Worm (Caenorhabditis elegans) whole organism, L1 larva: ENCODE data around the gene rhy-1.

Experiments
- Y116A8C.19 ChIP-seq: sonication (generic microtip); optimal IDR thresholded peaks from 2 replicates; lab custom pipeline; 2016; ENCODE audit warnings: missing compliant biosample characterization, missing genetic modification characterization, borderline replicate concordance
- ama-1 ChIP-seq: fragments of 150-350 bp; optimal IDR thresholded peaks from 2 replicates; lab custom pipeline; 2014
- blmp-1 ChIP-seq: fragments of 150-350 bp; optimal IDR thresholded peaks from 2 replicates; lab custom pipeline; 2014; ENCODE audit warnings: missing biosample characterization, missing genetic modification characterization
- ceh-88 ChIP-seq: fragments of 200-800 bp; sonication (Bioruptor generic); IDR thresholded peaks from 2 replicates; pipeline ENCODE4 v1.3.6; 2022; ENCODE audit warnings: missing genetic modification characterization, missing compliant biosample characterization
- dsc-1 ChIP-seq: sonication (generic microtip); optimal IDR thresholded peaks from 2 replicates; lab custom pipeline; 2016; ENCODE audit warnings: mild to moderate bottlenecking, missing genetic modification characterization, missing compliant biosample characterization
- efl-1 ChIP-seq, 4 experiments: fragments of 150-350 bp; optimal IDR thresholded peaks in 3 of 4; peaks in 1 of 4; 1 replicate in 1 of 4; 2 replicates in 3 of 4; lab custom pipeline; 2014; ENCODE audit warnings: missing biosample characterization in 2 of 4, missing genetic modification characterization in 2 of 4, missing genetic modification reagents in 2 of 4
- elt-2 ChIP-seq: sonication (generic microtip); optimal IDR thresholded peaks from 2 replicates; lab custom pipeline; 2016; ENCODE audit warnings: missing genetic modification characterization, mild to moderate bottlenecking, inconsistent platforms, missing compliant biosample characterization, missing genetic modification reagents
- elt-3 ChIP-seq, 6 experiments: fragments of 150-350 bp in 1 of 6; sonication (generic microtip); optimal IDR thresholded peaks; 2 replicates each; lab custom pipeline; 2017 to 2018; ENCODE audit warnings: missing biosample characterization in 6 of 6, missing genetic modification characterization in 6 of 6, inconsistent platforms in 1 of 6
- ets-5 ChIP-seq: fragments of 200-800 bp; sonication (Bioruptor generic); IDR thresholded peaks from 2 replicates; pipeline ENCODE4 v1.3.6; 2022; ENCODE audit warnings: missing genetic modification characterization, missing compliant biosample characterization
- fkh-10 ChIP-seq: sonication (generic microtip); optimal IDR thresholded peaks from 2 replicates; lab custom pipeline; 2017; ENCODE audit warnings: missing biosample characterization, missing genetic modification reagents, missing genetic modification characterization
- fkh-4 ChIP-seq: sonication (generic microtip); optimal IDR thresholded peaks from 2 replicates; lab custom pipeline; 2016; ENCODE audit warnings: missing compliant biosample characterization, missing genetic modification characterization, borderline replicate concordance
- fkh-8 ChIP-seq: sonication (generic microtip); optimal IDR thresholded peaks from 2 replicates; lab custom pipeline; 2016; ENCODE audit warnings: mild to moderate bottlenecking, missing genetic modification characterization, missing compliant biosample characterization
- fos-1 ChIP-seq: fragments of 150-350 bp; optimal IDR thresholded peaks from 2 replicates; lab custom pipeline; 2014; ENCODE audit warnings: missing biosample characterization, missing genetic modification characterization
- hlh-4 ChIP-seq: sonication (generic microtip); optimal IDR thresholded peaks from 2 replicates; lab custom pipeline; 2016; ENCODE audit warnings: mild to moderate bottlenecking, missing genetic modification characterization, missing compliant biosample characterization
- jun-1 ChIP-seq: fragments of 150-350 bp; optimal IDR thresholded peaks from 2 replicates; lab custom pipeline; 2014; ENCODE audit warnings: missing biosample characterization, missing genetic modification reagents, missing genetic modification characterization
- lin-13 ChIP-seq: fragments of 150-350 bp; optimal IDR thresholded peaks from 2 replicates; lab custom pipeline; 2014; ENCODE audit warnings: missing biosample characterization, missing genetic modification reagents, missing genetic modification characterization
- lin-14 ChIP-seq: fragments of 200-800 bp; sonication (Bioruptor generic); optimal IDR thresholded peaks from 2 replicates; lab custom pipeline; 2018; ENCODE audit warnings: mild to moderate bottlenecking, missing genetic modification characterization, moderate library complexity, missing compliant biosample characterization
- lin-15B ChIP-seq: fragments of 150-350 bp; sonication (generic microtip); optimal IDR thresholded peaks from 3 replicates; lab custom pipeline; 2014; ENCODE audit warnings: missing biosample characterization, missing genetic modification characterization
- lin-35 ChIP-seq, 2 experiments: fragments of 150-350 bp; optimal IDR thresholded peaks; 2 replicates each; lab custom pipeline; 2014; ENCODE audit warnings: missing biosample characterization in 2 of 2, missing genetic modification characterization in 2 of 2, missing genetic modification reagents in 2 of 2
- mab-9 ChIP-seq: fragments of 200-800 bp; sonication (Bioruptor generic); IDR thresholded peaks from 2 replicates; pipeline ENCODE4 v1.3.6; 2022; ENCODE audit warnings: missing genetic modification reagents, missing genetic modification characterization, missing compliant biosample characterization
- mdl-1 ChIP-seq, 2 experiments: fragments of 150-350 bp; optimal IDR thresholded peaks; 2 replicates each; lab custom pipeline; 2014 to 2017; ENCODE audit warnings: missing biosample characterization in 2 of 2, missing genetic modification characterization in 2 of 2, inconsistent platforms in 1 of 2
- nhr-11 ChIP-seq: fragments of 150-350 bp; optimal IDR thresholded peaks from 2 replicates; lab custom pipeline; 2014; ENCODE audit warnings: missing biosample characterization, missing genetic modification characterization
- nhr-12 ChIP-seq: sonication (generic microtip); optimal IDR thresholded peaks from 2 replicates; lab custom pipeline; 2017; ENCODE audit warnings: missing biosample characterization, missing genetic modification characterization
- nhr-19 ChIP-seq: fragments of 200-800 bp; sonication (Bioruptor generic); conservative IDR thresholded peaks from 2 replicates; pipeline ENCODE4 v1.3.6; 2022; ENCODE audit warnings: missing genetic modification characterization, missing compliant biosample characterization
- nhr-237 ChIP-seq: fragments of 150-350 bp; optimal IDR thresholded peaks from 2 replicates; lab custom pipeline; 2014; ENCODE audit warnings: missing biosample characterization, missing genetic modification characterization
- nhr-28 ChIP-seq: fragments of 150-350 bp; optimal IDR thresholded peaks from 2 replicates; lab custom pipeline; 2014; ENCODE audit warnings: missing biosample characterization, missing genetic modification characterization
- nhr-76 ChIP-seq: sonication (generic microtip); optimal IDR thresholded peaks from 2 replicates; lab custom pipeline; 2017; ENCODE audit warnings: missing biosample characterization, missing genetic modification characterization
- nhr-85 ChIP-seq: sonication (generic microtip); peaks from one replicate; lab custom pipeline; 2016; ENCODE audit warnings: missing genetic modification characterization, inconsistent platforms, missing compliant biosample characterization
- snu-23 ChIP-seq: sonication (generic microtip); optimal IDR thresholded peaks from 2 replicates; lab custom pipeline; 2016; ENCODE audit warnings: missing genetic modification characterization, missing compliant biosample characterization
- sptf-1 ChIP-seq: fragments of 150-350 bp; optimal IDR thresholded peaks from 2 replicates; lab custom pipeline; 2014; ENCODE audit warnings: missing biosample characterization, missing genetic modification characterization
- unc-98 ChIP-seq: fragments of 200-800 bp; sonication (Bioruptor generic); IDR thresholded peaks from 2 replicates; pipeline ENCODE4 v1.3.6; 2022; ENCODE audit warnings: missing genetic modification characterization, missing compliant biosample characterization
- vab-15 ChIP-seq: sonication (generic microtip); optimal IDR thresholded peaks from 2 replicates; lab custom pipeline; 2017; ENCODE audit warnings: missing genotype, mild to moderate bottlenecking, missing genetic modification characterization, missing compliant biosample characterization

Gene rhy-1

DNA sequence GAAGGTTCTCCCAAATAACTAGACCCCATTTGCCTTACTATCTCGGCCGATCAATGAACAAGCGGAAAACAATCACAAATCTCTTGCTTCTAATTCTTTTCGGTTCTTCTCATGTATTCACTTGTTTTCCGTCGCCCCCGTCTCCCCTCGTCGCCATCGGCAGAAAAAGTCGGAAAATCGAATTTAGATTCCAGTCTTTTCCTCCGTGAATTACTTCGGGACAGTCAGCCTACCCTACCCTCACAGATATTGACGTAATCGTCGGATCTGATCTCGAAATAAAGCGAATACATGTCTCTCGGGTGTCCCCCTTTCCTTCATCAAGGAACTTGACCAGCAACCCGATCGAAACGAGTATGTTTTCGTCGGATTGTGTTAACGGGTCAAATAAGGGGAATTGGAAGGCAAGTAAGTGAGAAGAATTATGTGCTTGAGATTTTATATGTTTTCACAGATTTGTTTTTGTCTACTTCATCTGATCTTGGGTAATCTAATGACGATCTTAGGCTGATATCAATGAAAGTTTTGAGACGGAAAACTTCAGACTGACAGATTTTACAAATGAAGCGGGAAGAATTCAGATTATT is 29.4 kb downstream of the rhy-1 start:
- TF ChIP-seq vab-15 (no peak), blmp-1 (tag; lab: Kevin White, UChicago) (peak; percentile 62)

DNA sequence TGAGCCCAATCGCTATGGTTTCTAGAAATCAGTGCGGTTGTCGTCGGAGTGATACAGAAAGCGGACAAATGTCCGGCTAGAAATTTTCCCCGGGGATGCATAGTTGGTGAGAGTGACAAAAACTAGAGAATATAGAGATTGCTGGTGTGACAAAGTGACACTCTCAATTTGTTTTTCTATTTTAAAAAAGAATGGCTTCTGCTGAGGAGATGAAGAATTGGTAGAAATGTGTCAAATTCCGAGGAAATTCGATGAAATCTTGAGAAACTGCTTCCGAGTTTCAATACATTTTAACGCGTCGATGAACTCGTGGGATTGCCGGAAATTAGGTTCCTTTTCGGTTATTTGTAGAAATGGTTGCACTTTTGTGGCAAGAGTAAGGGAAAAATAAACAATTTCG is 33.0 kb downstream of the rhy-1 start, which contains the start of gene twk-4:
TSS of gene twk-4 (minus strand) at position 101 of the 400 bp plus-strand sequence.
- TF ChIP-seq fkh-4 (tag; lab: Kevin White, UChicago): no peak
- TF ChIP-seq snu-23 (GFP tag; lab: Kevin White, UChicago): no peak
- TF ChIP-seq vab-15: no peak
- TF ChIP-seq nhr-11 (tag; lab: Kevin White, UChicago): no peak
- no peak for TF ChIP-seq unc-98 (GFP tag; lab: Robert Waterston, UW)
- TF ChIP-seq lin-15B (tag; lab: Kevin White, UChicago): no peak
- no peak for TF ChIP-seq nhr-12 (tag; lab: Kevin White, UChicago)
- TF ChIP-seq efl-1 (optimal IDR thresholded peaks at IDR 0.05; lab: Kevin White, UChicago): no peak
- TF ChIP-seq efl-1 (GFP tag; optimal IDR thresholded peaks at IDR 0.05 in 1 of 2; lab: Kevin White, UChicago): peak in 1 of 2 experiments; percentile 27

DNA sequence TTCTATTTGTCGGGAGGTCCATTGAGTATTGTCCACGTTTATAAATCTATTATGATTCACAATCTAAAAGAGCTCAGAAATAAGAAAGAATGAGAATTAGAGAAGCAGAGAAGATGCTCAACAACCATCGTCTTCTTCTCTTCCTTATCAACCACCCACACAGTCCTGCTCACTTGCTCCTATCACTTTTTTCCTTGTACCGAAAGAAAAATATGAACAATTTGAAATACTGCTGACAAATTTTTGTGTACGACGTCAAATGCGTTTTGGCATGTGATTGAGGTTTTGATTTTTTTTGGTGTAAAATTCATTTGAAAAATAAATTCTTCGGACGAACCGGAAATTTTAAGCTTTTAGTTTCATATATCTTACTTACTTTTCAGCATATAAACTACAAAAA is 35.1 kb downstream of the rhy-1 start:
- TF ChIP-seq elt-3 (tag; optimal IDR thresholded peaks at IDR 0.05; lab: Kevin White, UChicago): no peak
- TF ChIP-seq lin-35 (GFP tag; optimal IDR thresholded peaks at IDR 0.05; lab: Kevin White, UChicago): peak in 1 of 2 experiments; percentile 8
- no peak for TF ChIP-seq efl-1 (optimal IDR thresholded peaks at IDR 0.05; lab: Kevin White, UChicago)
- TF ChIP-seq efl-1 (GFP tag; optimal IDR thresholded peaks at IDR 0.05 in 1 of 2; lab: Kevin White, UChicago): no peak
- no peak for TF ChIP-seq Y116A8C.19 (tag; lab: Kevin White, UChicago)
- no peak for TF ChIP-seq fos-1 (tag; lab: Kevin White, UChicago)
- no peak for TF ChIP-seq jun-1 (tag; lab: Kevin White, UChicago)
- no peak for TF ChIP-seq nhr-237
- TF ChIP-seq elt-2 (tag; lab: Kevin White, UChicago): peak; percentile 49
- no peak for TF ChIP-seq lin-14 (GFP tag; lab: Kevin White, UChicago)
- no peak for TF ChIP-seq mdl-1 (tag; optimal IDR thresholded peaks at IDR 0.05; lab: Kevin White, UChicago)

DNA sequence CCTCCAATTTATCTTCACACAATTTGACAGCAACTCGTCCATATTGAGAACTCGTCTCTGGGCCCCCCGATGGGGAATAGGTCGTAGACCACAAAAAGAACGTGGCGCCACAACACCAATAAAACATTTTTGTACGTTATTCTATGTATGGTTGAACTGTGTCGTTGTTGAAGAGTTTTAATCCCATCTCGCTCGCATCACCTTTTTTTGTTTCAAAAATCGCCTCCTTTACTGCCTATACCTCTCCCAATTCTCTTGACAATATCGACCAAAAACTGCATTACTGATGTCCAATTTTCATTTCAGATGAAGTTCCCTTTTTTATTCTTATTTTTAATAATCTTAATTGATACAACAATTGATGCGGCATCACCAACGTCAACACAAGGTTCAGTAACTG is 36.0 kb downstream of the rhy-1 start, which contains the start of gene let-23:
TSS of gene let-23 (plus strand) at position 301 of the 400 bp plus-strand sequence.
- TF ChIP-seq ama-1 (lab: Kevin White, UChicago) (no peak), dsc-1 (tag; lab: Kevin White, UChicago) (no peak), efl-1 (optimal IDR thresholded peaks at IDR 0.05; lab: Kevin White, UChicago) (no peak), efl-1 (GFP tag; optimal IDR thresholded peaks at IDR 0.05 in 1 of 2; lab: Kevin White, UChicago) (peak in 1 of 2 experiments; percentile 32)

DNA sequence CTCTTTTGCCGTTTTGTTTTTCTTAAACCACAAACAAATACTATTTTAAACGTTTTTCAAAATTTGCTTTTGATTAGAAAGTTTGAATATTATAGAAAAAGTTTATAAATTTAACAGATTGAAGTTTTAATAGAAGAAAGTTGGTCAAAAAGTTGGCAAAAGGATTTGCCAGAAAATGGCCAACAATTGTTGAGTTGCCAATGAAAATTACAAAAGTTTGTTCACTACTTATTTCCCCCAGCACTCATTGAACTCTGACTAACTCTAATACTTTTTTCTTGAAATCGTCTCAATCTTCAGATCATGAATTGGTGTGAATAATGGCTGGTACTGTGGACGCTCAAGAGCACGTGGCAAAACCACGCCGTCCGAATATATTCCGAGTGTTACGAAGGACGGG is 48.9 kb downstream of the rhy-1 start, which contains the start of gene ZK1067.4:
TSS of gene ZK1067.4 (plus strand) at position 301 of the 400 bp plus-strand sequence.
- TF ChIP-seq nhr-28 (tag; lab: Kevin White, UChicago) (no peak), fkh-8 (no peak), lin-15B (tag; lab: Kevin White, UChicago) (no peak), hlh-4 (tag; lab: Kevin White, UChicago) (no peak), elt-2 (tag; lab: Kevin White, UChicago) (no peak), ceh-88 (no peak), nhr-85 (tag; lab: Kevin White, UChicago) (no peak), unc-98 (GFP tag; lab: Robert Waterston, UW) (no peak), fkh-10 (GFP tag; lab: Kevin White, UChicago) (no peak), lin-13 (GFP tag; lab: Kevin White, UChicago) (no peak), mab-9 (no peak), dsc-1 (tag; lab: Kevin White, UChicago) (no peak), nhr-19 (no peak), ets-5 (GFP tag; lab: Robert Waterston, UW) (no peak), sptf-1 (tag; lab: Kevin White, UChicago) (no peak), nhr-76 (tag; lab: Kevin White, UChicago) (no peak), nhr-11 (tag; lab: Kevin White, UChicago) (no peak), Y116A8C.19 (tag; lab: Kevin White, UChicago) (no peak), snu-23 (GFP tag; lab: Kevin White, UChicago) (no peak)
